Worm (Caenorhabditis elegans): ENCODE data around the gene F35B12.10.

The F35B12.10 gene

DNA sequence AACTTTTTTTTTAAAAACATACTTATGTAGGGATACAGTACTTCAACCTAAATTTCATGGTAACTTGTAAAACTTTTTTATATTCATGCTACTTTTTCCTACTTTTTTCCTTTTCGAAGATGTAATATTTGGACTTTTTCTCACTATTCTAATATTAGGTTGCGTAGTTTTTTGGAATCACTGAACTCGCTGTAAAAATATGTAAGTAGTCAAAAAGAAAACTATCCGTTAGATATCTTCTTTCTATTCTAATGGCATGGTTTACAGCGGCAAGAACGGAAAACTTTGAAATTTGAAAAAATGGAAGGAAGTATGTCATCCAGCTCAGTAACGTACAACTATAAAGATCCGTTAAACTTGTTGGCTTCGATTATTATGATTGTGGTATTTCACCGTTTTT, 39.6 kb downstream of the F35B12.10 start, which contains the start of gene srx-82:
srx-82 (plus strand) TSS at position 301 of the 400 bp plus-strand sequence.
- TF ChIP-seq lin-13 (GFP tag; optimal IDR thresholded peaks at IDR 0.05): no peak
- TF ChIP-seq lsy-2 (tag; optimal IDR thresholded peaks at IDR 0.05): no peak
- TF ChIP-seq nhr-28 (tag; optimal IDR thresholded peaks at IDR 0.05): no peak
- no peak for TF ChIP-seq aha-1 (tag; optimal IDR thresholded peaks at IDR 0.05)
- no peak for TF ChIP-seq hlh-17 (GFP tag; optimal IDR thresholded peaks at IDR 0.05; ENCODE audit: borderline replicate concordance)
- TF ChIP-seq elt-2 (tag; optimal IDR thresholded peaks at IDR 0.05): no peak

DNA sequence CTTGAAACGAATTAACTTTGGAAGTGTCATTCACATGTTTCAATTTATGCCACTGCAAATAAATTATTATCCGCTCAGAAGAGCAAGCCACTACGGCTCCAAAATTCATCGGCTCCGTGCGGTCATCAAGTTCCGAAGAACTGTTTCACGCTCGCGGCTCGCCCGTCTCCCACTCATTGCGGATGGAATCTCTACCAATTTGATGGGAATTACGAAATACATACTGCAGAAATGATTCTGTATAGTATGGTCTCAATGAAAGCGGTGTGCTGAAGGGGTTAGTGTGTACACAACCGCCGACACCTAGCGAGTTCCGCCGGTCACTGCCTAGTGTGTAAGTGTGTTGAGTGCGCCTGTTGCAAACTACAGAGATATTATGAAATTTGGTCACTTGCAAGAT, 44.0 kb downstream of the F35B12.10 start:
- no peak for TF ChIP-seq sptf-1 (tag; optimal IDR thresholded peaks at IDR 0.05)
- TF ChIP-seq dpl-1 (GFP tag; optimal IDR thresholded peaks at IDR 0.05): peak in 1 of 3 experiments; percentile 0
- TF ChIP-seq efl-1 (optimal IDR thresholded peaks at IDR 0.05): peak; percentile 4 to 30
- no peak for TF ChIP-seq efl-1 (GFP tag; optimal IDR thresholded peaks at IDR 0.05 in 1 of 2)
- no peak for TF ChIP-seq hlh-4 (tag; optimal IDR thresholded peaks at IDR 0.05)
- peak in 1 of 6 experiments; percentile 16 for TF ChIP-seq elt-3 (tag; optimal IDR thresholded peaks at IDR 0.05)
- TF ChIP-seq skn-1 (tag; optimal IDR thresholded peaks at IDR 0.05): peak; percentile 11
- TF ChIP-seq nhr-20 (tag; optimal IDR thresholded peaks at IDR 0.05): peak; percentile 75
- TF ChIP-seq aha-1 (tag; optimal IDR thresholded peaks at IDR 0.05): no peak
- peak; percentile 97 for TF ChIP-seq snpc-4 (tag; optimal IDR thresholded peaks at IDR 0.05)
- peak; percentile 80 for TF ChIP-seq nhr-71 (tag; optimal IDR thresholded peaks at IDR 0.05)
- TF ChIP-seq ceh-82 (tag; optimal IDR thresholded peaks at IDR 0.05): peak; percentile 42 to 54 (median 49)
- peak; percentile 54 for TF ChIP-seq nhr-47 (tag; optimal IDR thresholded peaks at IDR 0.05)
- TF ChIP-seq lsy-2 (tag; optimal IDR thresholded peaks at IDR 0.05): no peak
- TF ChIP-seq mef-2 (tag; optimal IDR thresholded peaks at IDR 0.05): no peak
- TF ChIP-seq swsn-7 (tag; optimal IDR thresholded peaks at IDR 0.05): peak; percentile 29
- TF ChIP-seq zip-4 (GFP tag; optimal IDR thresholded peaks at IDR 0.05): peak; percentile 70
- peak; percentile 66 for TF ChIP-seq nhr-19 (GFP tag; conservative IDR thresholded peaks at IDR 0.05)
- peak; percentile 56 for TF ChIP-seq hpl-2 (GFP tag; optimal IDR thresholded peaks at IDR 0.05)
- peak; percentile 62 for TF ChIP-seq nhr-90 (tag; optimal IDR thresholded peaks at IDR 0.05; ENCODE audit: poor library complexity)
- TF ChIP-seq nhr-85 (tag): peak; percentile 87
- no peak for TF ChIP-seq pag-3 (tag; optimal IDR thresholded peaks at IDR 0.05; ENCODE audit: borderline replicate concordance, insufficient read depth)
- peak; percentile 61 for TF ChIP-seq elt-2 (tag; optimal IDR thresholded peaks at IDR 0.05)
- TF ChIP-seq grh-1 (GFP tag; IDR thresholded peaks at IDR 0.05): 0 out of 2 replicates have a peak, but pooled peaks have one; percentile 28

DNA sequence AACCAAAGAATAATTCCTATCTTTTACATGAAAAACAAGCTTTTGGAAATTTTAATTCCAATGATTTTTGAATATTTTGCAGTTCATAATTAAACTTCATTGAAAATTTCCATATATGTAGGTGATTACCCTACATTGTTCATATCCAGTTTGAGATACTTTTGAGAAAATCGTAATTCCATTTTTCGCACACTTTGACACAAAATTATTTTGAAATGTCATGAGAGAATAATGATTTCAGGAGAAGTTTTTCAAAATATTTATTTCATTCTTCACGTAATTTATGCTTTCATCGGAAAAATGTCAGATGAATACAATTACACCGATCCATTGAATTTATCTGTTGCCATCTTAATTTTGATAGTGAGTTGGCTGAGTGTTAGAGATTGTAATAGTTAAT, 45.9 kb downstream of the F35B12.10 start, which contains the start of gene srx-88:
srx-88 (plus strand) TSS at position 301 of the 400 bp plus-strand sequence.
- no peak for TF ChIP-seq mef-2 (tag; optimal IDR thresholded peaks at IDR 0.05)
- TF ChIP-seq dpl-1 (GFP tag; optimal IDR thresholded peaks at IDR 0.05): no peak
- no peak for TF ChIP-seq mab-9 (GFP tag; IDR thresholded peaks at IDR 0.05)
- TF ChIP-seq egl-13 (tag; optimal IDR thresholded peaks at IDR 0.05): no peak
- TF ChIP-seq fkh-8 (tag; optimal IDR thresholded peaks at IDR 0.05): no peak
- no peak for TF ChIP-seq nhr-84 (tag; optimal IDR thresholded peaks at IDR 0.05)
- no peak for TF ChIP-seq hlh-4 (tag; optimal IDR thresholded peaks at IDR 0.05)
- TF ChIP-seq unc-62 (GFP tag; optimal IDR thresholded peaks at IDR 0.05): no peak
- no peak for TF ChIP-seq lsy-2 (tag; optimal IDR thresholded peaks at IDR 0.05)
- TF ChIP-seq hlh-17 (GFP tag; optimal IDR thresholded peaks at IDR 0.05; ENCODE audit: borderline replicate concordance): no peak
- no peak for TF ChIP-seq fkh-10 (GFP tag; optimal IDR thresholded peaks at IDR 0.05)
- no peak for TF ChIP-seq sox-4 (tag; optimal IDR thresholded peaks at IDR 0.05)
- TF ChIP-seq pag-3 (tag; optimal IDR thresholded peaks at IDR 0.05; ENCODE audit: borderline replicate concordance, insufficient read depth): no peak
- no peak for TF ChIP-seq pax-3 (tag; optimal IDR thresholded peaks at IDR 0.05)
- TF ChIP-seq snu-23 (GFP tag; optimal IDR thresholded peaks at IDR 0.05): no peak
- no peak for TF ChIP-seq lin-39 (tag; optimal IDR thresholded peaks at IDR 0.05)
- TF ChIP-seq nhr-47 (tag; optimal IDR thresholded peaks at IDR 0.05): no peak
